Worm (Caenorhabditis elegans) whole organism, L2 larva: ENCODE data around the gene W02D7.5.

Experiments used
- aly-2 ChIP-seq: fragments of 150-350 bp; optimal IDR thresholded peaks from 2 replicates; lab custom pipeline; 2014; ENCODE audit warnings: missing biosample characterization, missing genetic modification characterization
- egl-27 ChIP-seq: sonication (generic microtip); optimal IDR thresholded peaks from 3 replicates; lab custom pipeline; 2017; ENCODE audit warnings: missing biosample characterization, missing genetic modification reagents, missing genetic modification characterization
- elt-1 ChIP-seq: fragments of 150-350 bp; optimal IDR thresholded peaks from 2 replicates; lab custom pipeline; 2014; ENCODE audit warnings: missing biosample characterization, missing genetic modification characterization
- fos-1 ChIP-seq: fragments of 150-350 bp; optimal IDR thresholded peaks from 2 replicates; lab custom pipeline; 2014; ENCODE audit warnings: missing biosample characterization, missing genetic modification characterization
- lin-39 ChIP-seq: fragments of 150-350 bp; optimal IDR thresholded peaks from 2 replicates; lab custom pipeline; 2014; ENCODE audit warnings: missing biosample characterization, missing genetic modification reagents, missing genetic modification characterization
- mdl-1 ChIP-seq, 2 experiments: fragments of 150-350 bp in 1 of 2; sonication (generic microtip) in 1 of 2; optimal IDR thresholded peaks; 2 replicates each; lab custom pipeline; 2017; ENCODE audit warnings: missing biosample characterization in 2 of 2, missing genetic modification characterization in 2 of 2
- nhr-11 ChIP-seq: fragments of 150-350 bp; optimal IDR thresholded peaks from 2 replicates; lab custom pipeline; 2014; ENCODE audit warnings: missing biosample characterization, missing genetic modification characterization
- snpc-4 ChIP-seq: fragments of 150-350 bp; optimal IDR thresholded peaks from 2 replicates; lab custom pipeline; 2014; ENCODE audit warnings: missing biosample characterization, missing genetic modification characterization
- ztf-1 ChIP-seq: fragments of 200-800 bp; sonication (Bioruptor generic); conservative IDR thresholded peaks from 2 replicates; pipeline ENCODE4 v1.3.6; 2022; ENCODE audit warnings: missing genetic modification characterization, missing compliant biosample characterization
- ztf-11 ChIP-seq: sonication (generic microtip); optimal IDR thresholded peaks from 2 replicates; lab custom pipeline; 2017; ENCODE audit warnings: missing biosample characterization, missing genetic modification characterization
- ztf-4 ChIP-seq: fragments of 150-350 bp; optimal IDR thresholded peaks from 2 replicates; lab custom pipeline; 2014; ENCODE audit warnings: missing biosample characterization, missing genetic modification characterization

- TF ChIP-seq aly-2 (tag; lab: Kevin White, UChicago) (no peak), elt-1 (tag; lab: Kevin White, UChicago) (no peak), egl-27 (tag; lab: Kevin White, UChicago) (no peak), ztf-11 (no peak), snpc-4 (no peak), ztf-4 (tag; lab: Kevin White, UChicago) (no peak), fos-1 (tag; lab: Kevin White, UChicago) (no peak), nhr-11 (tag; lab: Kevin White, UChicago) (no peak), mdl-1 (tag; optimal IDR thresholded peaks at IDR 0.05; lab: Kevin White, UChicago) (no peak), ztf-1 (GFP tag; lab: Robert Waterston, UW) (no peak), lin-39 (tag; lab: Kevin White, UChicago) (no peak)
Measured at ce11 chrV:8291764-8292163, 7.3 kb downstream of the W02D7.5 start, which contains the start of gene srg-33.
